Fruit fly (Drosophila melanogaster) whole organism, embryonic: Measurements from ENCODE around the gene Cipc.

ENCODE experiments used
- Abd-B ChIP-seq: fragments of 200-800 bp; sonication (Bioruptor generic); optimal IDR thresholded peaks from 2 replicates; lab custom pipeline; 2018; ENCODE audit warnings: missing biosample characterization, mild to moderate bottlenecking, missing genetic modification characterization, moderate library complexity
- Ada2b ChIP-seq: fragments of 200-800 bp; sonication (Bioruptor generic); IDR thresholded peaks from 2 replicates; pipeline ENCODE4 v1.3.6; 2022; ENCODE audit warnings: missing biosample characterization, missing genetic modification characterization
- Awh ChIP-seq: fragments of 200-800 bp; sonication (Bioruptor generic); IDR thresholded peaks from 2 replicates; pipeline ENCODE4, ENCODE4 v1.3.6; 2022; ENCODE audit warnings: missing biosample characterization, missing genetic modification characterization
- Blimp-1 ChIP-seq: fragments of 200-800 bp; sonication (Bioruptor generic); optimal IDR thresholded peaks from 3 replicates; lab custom pipeline; 2018; ENCODE audit warnings: missing biosample characterization, missing genetic modification characterization, mild to moderate bottlenecking, moderate library complexity, missing genetic modification reagents
- CG10274 ChIP-seq: fragments of 200-800 bp; sonication (Bioruptor generic); optimal IDR thresholded peaks from 3 replicates; lab custom pipeline; 2017; ENCODE audit warnings: missing biosample characterization, mild to moderate bottlenecking, missing genetic modification characterization
- CG10565 ChIP-seq: fragments of 200-800 bp; sonication (Bioruptor generic); optimal IDR thresholded peaks from 3 replicates; lab custom pipeline; 2016; ENCODE audit warnings: missing biosample characterization, mild to moderate bottlenecking, missing genetic modification characterization
- CG10979 ChIP-seq: fragments of 200-800 bp; sonication (Bioruptor generic); optimal IDR thresholded peaks from 2 replicates; lab custom pipeline; 2018; ENCODE audit warnings: missing biosample characterization, mild to moderate bottlenecking, missing genetic modification characterization, moderate library complexity
- CG11085 ChIP-seq: fragments of 200-800 bp; sonication (Bioruptor generic); IDR thresholded peaks from 2 replicates; pipeline ENCODE4 v1.3.6; 2022; ENCODE audit warnings: missing biosample characterization, missing genetic modification characterization
- CG11456 ChIP-seq: fragments of 200-800 bp; sonication (Bioruptor generic); IDR thresholded peaks from 3 replicates; pipeline ENCODE4 v1.3.6; 2022; ENCODE audit warnings: missing biosample characterization, missing genetic modification characterization
- CG11723 ChIP-seq: fragments of 200-800 bp; sonication (Bioruptor generic); optimal IDR thresholded peaks from 2 replicates; lab custom pipeline; 2017; ENCODE audit warnings: missing biosample characterization, mild to moderate bottlenecking, missing genetic modification characterization
- CG14050 ChIP-seq: fragments of 200-800 bp; sonication (Bioruptor generic); IDR thresholded peaks from 3 replicates; pipeline ENCODE4 v1.3.6; 2022; ENCODE audit warnings: missing biosample characterization, missing genetic modification characterization
- CG15479 ChIP-seq: fragments of 200-800 bp; sonication (Bioruptor generic); optimal IDR thresholded peaks from 3 replicates; lab custom pipeline; 2019; ENCODE audit warnings: missing biosample characterization, mild to moderate bottlenecking, missing genetic modification characterization, moderate library complexity
- CG1647 ChIP-seq: fragments of 200-800 bp; sonication (Bioruptor generic); optimal IDR thresholded peaks from 3 replicates; lab custom pipeline; 2016; ENCODE audit warnings: missing biosample characterization, missing genetic modification characterization
- CG16815 ChIP-seq: fragments of 200-800 bp; sonication (Bioruptor generic); optimal IDR thresholded peaks from 3 replicates; lab custom pipeline; 2017; ENCODE audit warnings: missing biosample characterization, mild to moderate bottlenecking, missing genetic modification characterization
- CG17802 ChIP-seq: fragments of 200-800 bp; sonication (Bioruptor generic); optimal IDR thresholded peaks from 2 replicates; lab custom pipeline; 2018; ENCODE audit warnings: missing biosample characterization, mild to moderate bottlenecking, missing genetic modification characterization, moderate library complexity
- CG2129 ChIP-seq: fragments of 200-800 bp; sonication (Bioruptor generic); IDR thresholded peaks from 2 replicates; pipeline ENCODE4 v1.3.6; 2022; ENCODE audit warnings: missing biosample characterization, missing genetic modification characterization; ENCODE audit not compliant: partially characterized antibody
- CG2678 ChIP-seq: fragments of 200-800 bp; sonication (Bioruptor generic); optimal IDR thresholded peaks from 3 replicates; lab custom pipeline; 2019; ENCODE audit warnings: missing biosample characterization, mild to moderate bottlenecking, missing genetic modification characterization, moderate library complexity
- CG3407 ChIP-seq: fragments of 200-800 bp; sonication (Bioruptor generic); optimal IDR thresholded peaks from 2 replicates; lab custom pipeline; 2018; ENCODE audit warnings: missing biosample characterization, mild to moderate bottlenecking, missing genetic modification characterization
- CG4424 ChIP-seq: fragments of 200-800 bp; sonication (Bioruptor generic); optimal IDR thresholded peaks from 3 replicates; lab custom pipeline; 2016; ENCODE audit warnings: missing biosample characterization, missing genetic modification characterization
- CG6175 ChIP-seq: fragments of 200-800 bp; sonication (Bioruptor generic); IDR thresholded peaks from 3 replicates; pipeline ENCODE4 v1.3.6; 2022; ENCODE audit warnings: missing biosample characterization, missing genetic modification characterization
- CG7357 ChIP-seq: fragments of 200-800 bp; sonication (Bioruptor generic); IDR thresholded peaks from 3 replicates; pipeline ENCODE4 v1.3.6; 2022; ENCODE audit warnings: missing biosample characterization, missing genetic modification characterization
- CG7928 ChIP-seq: fragments of 200-800 bp; sonication (Bioruptor generic); optimal IDR thresholded peaks from 2 replicates; lab custom pipeline; 2017; ENCODE audit warnings: missing biosample characterization, mild to moderate bottlenecking, missing genetic modification characterization
- CG8359 ChIP-seq: fragments of 200-800 bp; sonication (Bioruptor generic); optimal IDR thresholded peaks from 2 replicates; lab custom pipeline; 2017; ENCODE audit warnings: missing biosample characterization, mild to moderate bottlenecking, missing genetic modification characterization, borderline replicate concordance
- CG8765 ChIP-seq: fragments of 200-800 bp; sonication (Bioruptor generic); IDR thresholded peaks from 2 replicates; pipeline ENCODE4 v1.3.6; 2022; ENCODE audit warnings: missing biosample characterization, missing genetic modification characterization
- CrebB ChIP-seq: fragments of 200-800 bp; sonication (Bioruptor generic); optimal IDR thresholded peaks from 3 replicates; lab custom pipeline; 2018; ENCODE audit warnings: missing biosample characterization, mild to moderate bottlenecking, missing genetic modification characterization
- Doc2 ChIP-seq: fragments of 200-800 bp; sonication (Bioruptor generic); IDR thresholded peaks from 2 replicates; pipeline ENCODE4 v1.3.6; 2022; ENCODE audit warnings: missing biosample characterization, missing genetic modification characterization
- H15 ChIP-seq: fragments of 200-800 bp; sonication (Bioruptor generic); IDR thresholded peaks from 3 replicates; pipeline ENCODE4 v1.3.6; 2022; ENCODE audit warnings: missing biosample characterization, missing genetic modification characterization
- Neu2 ChIP-seq: fragments of 200-800 bp; sonication (Bioruptor generic); optimal IDR thresholded peaks from 3 replicates; lab custom pipeline; 2016; ENCODE audit warnings: missing biosample characterization, missing genetic modification characterization, borderline replicate concordance
- Nf-YC ChIP-seq: fragments of 200-800 bp; optimal IDR thresholded peaks from 3 replicates; lab custom pipeline; 2019; ENCODE audit warnings: missing biosample characterization, mild to moderate bottlenecking, missing genetic modification characterization, moderate library complexity
- Ptx1 ChIP-seq: fragments of 200-800 bp; sonication (Bioruptor generic); IDR thresholded peaks from 2 replicates; pipeline ENCODE4 v1.3.6; 2022; ENCODE audit warnings: missing biosample characterization, missing genetic modification characterization
- Ssrp ChIP-seq: fragments of 200-800 bp; sonication (Bioruptor generic); optimal IDR thresholded peaks from 2 replicates; lab custom pipeline; 2018; ENCODE audit warnings: missing biosample characterization, mild to moderate bottlenecking, missing genetic modification characterization, moderate library complexity
- Usf ChIP-seq: fragments of 200-800 bp; sonication (Bioruptor generic); optimal IDR thresholded peaks from 2 replicates; lab custom pipeline; 2017; ENCODE audit warnings: missing genotype, missing biosample characterization, missing genetic modification characterization
- bowl ChIP-seq: fragments of 200-800 bp; sonication (Bioruptor generic); IDR thresholded peaks from 2 replicates; pipeline ENCODE4 v1.3.6; 2022; ENCODE audit warnings: missing biosample characterization, missing genetic modification characterization
- cg ChIP-seq: fragments of 200-800 bp; sonication (Bioruptor generic); optimal IDR thresholded peaks from 3 replicates; lab custom pipeline; 2019; ENCODE audit warnings: missing biosample characterization, mild to moderate bottlenecking, missing genetic modification characterization, moderate library complexity
- ci ChIP-seq: fragments of 200-800 bp; sonication (Bioruptor generic); IDR thresholded peaks from 3 replicates; pipeline ENCODE4 v1.3.6; 2022; ENCODE audit warnings: missing biosample characterization, missing genetic modification characterization
- grn ChIP-seq: fragments of 200-800 bp; sonication (Bioruptor generic); optimal IDR thresholded peaks from 3 replicates; lab custom pipeline; 2017; ENCODE audit warnings: missing biosample characterization, missing genetic modification characterization
- gsb ChIP-seq: fragments of 200-800 bp; sonication (Bioruptor generic); IDR thresholded peaks from 2 replicates; pipeline ENCODE4 v1.3.6; 2022; ENCODE audit warnings: missing biosample characterization, missing genetic modification characterization
- h ChIP-seq: fragments of >200 bp; optimal IDR thresholded peaks from 2 replicates; lab custom pipeline; 2017
- ham ChIP-seq: fragments of 200-800 bp; sonication (Bioruptor generic); IDR thresholded peaks from 2 replicates; pipeline ENCODE4 v1.3.6; 2022; ENCODE audit warnings: missing biosample characterization, missing genetic modification characterization
- hb ChIP-seq: fragments of 200-800 bp; sonication (Bioruptor generic); IDR thresholded peaks from 3 replicates; pipeline ENCODE4 v1.3.6; 2022; ENCODE audit warnings: missing biosample characterization, missing genetic modification characterization; ENCODE audit not compliant: partially characterized antibody
- her ChIP-seq: fragments of 200-800 bp; sonication (Bioruptor generic); optimal IDR thresholded peaks from 2 replicates; lab custom pipeline; 2016; ENCODE audit warnings: missing biosample characterization, missing genetic modification characterization
- p53 ChIP-seq: fragments of 200-800 bp; sonication (Bioruptor generic); optimal IDR thresholded peaks from 2 replicates; lab custom pipeline; 2016; ENCODE audit warnings: missing biosample characterization, missing genetic modification characterization
- pros ChIP-seq: fragments of 200-800 bp; sonication (Bioruptor generic); optimal IDR thresholded peaks from 3 replicates; lab custom pipeline; 2019; ENCODE audit warnings: missing biosample characterization, mild to moderate bottlenecking, missing genetic modification characterization, moderate library complexity
- pum ChIP-seq: fragments of 200-800 bp; sonication (Bioruptor generic); optimal IDR thresholded peaks from 2 replicates; lab custom pipeline; 2016; ENCODE audit warnings: missing biosample characterization, missing genetic modification characterization
- repo ChIP-seq: fragments of 200-800 bp; sonication (Bioruptor generic); optimal IDR thresholded peaks from 2 replicates; lab custom pipeline; 2016; ENCODE audit warnings: missing biosample characterization, missing genetic modification characterization
- ro ChIP-seq: fragments of 200-800 bp; sonication (Bioruptor generic); IDR thresholded peaks from 2 replicates; pipeline ENCODE4 v1.3.6; 2022; ENCODE audit warnings: missing biosample characterization, missing genetic modification characterization
- sens-2 ChIP-seq: fragments of 200-800 bp; sonication (Bioruptor generic); IDR thresholded peaks from 2 replicates; pipeline ENCODE4 v1.3.6; 2022; ENCODE audit warnings: missing biosample characterization, missing genetic modification characterization
- seq ChIP-seq: fragments of 200-800 bp; sonication (Bioruptor generic); IDR thresholded peaks from 2 replicates; pipeline ENCODE4 v1.3.6; 2022; ENCODE audit warnings: missing biosample characterization, missing genetic modification characterization
- slp2 ChIP-seq: fragments of 200-800 bp; sonication (Bioruptor generic); optimal IDR thresholded peaks from 2 replicates; lab custom pipeline; 2016; ENCODE audit warnings: missing biosample characterization, missing genetic modification characterization
- tio ChIP-seq: fragments of 200-800 bp; sonication (Bioruptor generic); optimal IDR thresholded peaks from 2 replicates; lab custom pipeline; 2017; ENCODE audit warnings: missing biosample characterization, missing genetic modification characterization, inconsistent platforms
- unpg ChIP-seq: fragments of 200-800 bp; sonication (Bioruptor generic); optimal IDR thresholded peaks from 3 replicates; lab custom pipeline; 2018; ENCODE audit warnings: missing biosample characterization, mild to moderate bottlenecking, missing genetic modification characterization, moderate library complexity
- vvl ChIP-seq: fragments of 200-800 bp; sonication (Bioruptor generic); IDR thresholded peaks from 2 replicates; pipeline ENCODE4 v1.3.6; 2022; ENCODE audit warnings: missing biosample characterization, missing genetic modification characterization

The Cipc gene

dm6 chr3R:26172040-26172439 is 65.4 kb downstream of the Cipc start (continued):
- TF ChIP-seq ro (no peak), vvl (GFP tag; lab: Robert Waterston, UW) (no peak; the same call in 1 of the 2 replicates), H15 (GFP tag; lab: Robert Waterston, UW) (0 out of 3 replicates have a peak, but pooled peaks have one; percentile 10), ham (GFP tag; lab: Robert Waterston, UW) (no peak), CG7928 (GFP tag; lab: Kevin White, UChicago) (no peak), repo (GFP tag; lab: Kevin White, UChicago) (no peak), sens-2 (GFP tag; lab: Robert Waterston, UW) (no peak), Nf-YC (no peak), tio (GFP tag; lab: Kevin White, UChicago) (no peak), CG10565 (no peak), pum (GFP tag; lab: Kevin White, UChicago) (peak; percentile 7), CG2678 (tag; lab: Kevin White, UChicago) (peak; percentile 82), grn (GFP tag; lab: Kevin White, UChicago) (no peak), her (no peak), CG17802 (tag; lab: Kevin White, UChicago) (peak; percentile 4), p53 (GFP tag; lab: Kevin White, UChicago) (no peak), Ada2b (GFP tag; lab: Robert Waterston, UW) (peak; percentile 64), slp2 (GFP tag; lab: Kevin White, UChicago) (no peak), pros (no peak), CrebB (tag; lab: Kevin White, UChicago) (no peak), CG8765 (no peak), CG2129 (GFP tag; lab: Robert Waterston, UW) (no peak), hb (GFP tag; lab: Robert Waterston, UW) (no peak), CG10979 (tag; lab: Kevin White, UChicago) (no peak), CG3407 (no peak), Blimp-1 (GFP tag; lab: Kevin White, UChicago) (no peak), CG11085 (GFP tag; lab: Robert Waterston, UW) (peak; percentile 39; the same call in 1 of the 2 replicates), seq (GFP tag; lab: Robert Waterston, UW) (0 out of 2 replicates have a peak, but pooled peaks have one; percentile 14), cg (GFP tag; lab: Kevin White, UChicago) (no peak), CG11456 (GFP tag; lab: Robert Waterston, UW) (no peak), CG16815 (GFP tag; lab: Kevin White, UChicago) (no peak), Awh (GFP tag; lab: Robert Waterston, UW) (0 out of 2 replicates have a peak, but pooled peaks have one; percentile 35), Usf (no peak), CG1647 (GFP tag; lab: Kevin White, UChicago) (no peak), ci (GFP tag; lab: Robert Waterston, UW) (no peak), unpg (GFP tag; lab: Kevin White, UChicago) (no peak), CG10274 (GFP tag; lab: Kevin White, UChicago) (no peak), CG15479 (no peak), CG11723 (GFP tag; lab: Kevin White, UChicago) (peak; percentile 13), CG7357 (GFP tag; lab: Robert Waterston, UW) (0 out of 3 replicates have a peak, but pooled peaks have one; percentile 38), Ssrp (tag; lab: Kevin White, UChicago) (no peak), Abd-B (peak; percentile 53), Ptx1 (GFP tag; lab: Robert Waterston, UW) (peak; percentile 70), h (lab: Kevin White, UChicago) (no peak), Neu2 (GFP tag; lab: Kevin White, UChicago) (no peak), Doc2 (no peak), CG14050 (GFP tag; lab: Robert Waterston, UW) (peak; percentile 34; the same call in 1 of the 3 replicates), CG8359 (GFP tag; lab: Kevin White, UChicago) (no peak), CG6175 (GFP tag; lab: Robert Waterston, UW) (peak; percentile 51; the same call in 1 of the 3 replicates), CG4424 (peak; percentile 43), bowl (no peak), gsb (GFP tag; lab: Robert Waterston, UW) (no peak)
